Worm (Caenorhabditis elegans) whole organism, L2 larva: ENCODE results near the gene F11E6.11.

Source experiments
- C34F6.9 ChIP-seq: fragments of 150-350 bp; optimal IDR thresholded peaks from 2 replicates; lab custom pipeline; 2014; ENCODE audit warnings: missing biosample characterization, missing genetic modification characterization
- F13H6.1 ChIP-seq: sonication (generic microtip); optimal IDR thresholded peaks from 2 replicates; lab custom pipeline; 2016; ENCODE audit warnings: missing genetic modification characterization, missing compliant biosample characterization
- R02D3.7 ChIP-seq: fragments of 150-350 bp; optimal IDR thresholded peaks from 2 replicates; lab custom pipeline; 2014; ENCODE audit warnings: missing biosample characterization, missing genetic modification characterization
- Y55F3AM.14 ChIP-seq: fragments of 200-800 bp; sonication (Bioruptor generic); optimal IDR thresholded peaks from 2 replicates; lab custom pipeline; 2018; ENCODE audit warnings: mild to moderate bottlenecking, missing genetic modification characterization, missing compliant biosample characterization
- aly-2 ChIP-seq: fragments of 150-350 bp; optimal IDR thresholded peaks from 2 replicates; lab custom pipeline; 2014; ENCODE audit warnings: missing biosample characterization, missing genetic modification characterization
- ama-1 ChIP-seq: fragments of 150-350 bp; optimal IDR thresholded peaks from 2 replicates; lab custom pipeline; 2018; ENCODE audit warnings: inconsistent platforms
- blmp-1 ChIP-seq: sonication (generic microtip); optimal IDR thresholded peaks from 2 replicates; lab custom pipeline; 2017; ENCODE audit warnings: missing genetic modification characterization, mild to moderate bottlenecking, missing compliant biosample characterization, antibody characterized with exemption, moderate library complexity; ENCODE audit not compliant: insufficient read depth
- ceh-16 ChIP-seq: fragments of 150-350 bp; optimal IDR thresholded peaks from 2 replicates; lab custom pipeline; 2014; ENCODE audit warnings: missing biosample characterization, missing genetic modification characterization
- ceh-82 ChIP-seq: fragments of 150-350 bp; optimal IDR thresholded peaks from 2 replicates; lab custom pipeline; 2014; ENCODE audit warnings: missing biosample characterization, missing genetic modification characterization
- dmd-4 ChIP-seq: sonication (generic microtip); optimal IDR thresholded peaks from 2 replicates; lab custom pipeline; 2017; ENCODE audit warnings: missing biosample characterization, missing genetic modification characterization
- elt-1 ChIP-seq: fragments of 150-350 bp; optimal IDR thresholded peaks from 2 replicates; lab custom pipeline; 2014; ENCODE audit warnings: missing biosample characterization, missing genetic modification characterization
- elt-3 ChIP-seq: sonication (generic microtip); optimal IDR thresholded peaks from 2 replicates; lab custom pipeline; 2017; ENCODE audit warnings: missing biosample characterization, missing genetic modification characterization
- fos-1 ChIP-seq: fragments of 150-350 bp; optimal IDR thresholded peaks from 2 replicates; lab custom pipeline; 2014; ENCODE audit warnings: missing biosample characterization, missing genetic modification characterization
- gmeb-1 ChIP-seq: fragments of 150-350 bp; optimal IDR thresholded peaks from 2 replicates; lab custom pipeline; 2014; ENCODE audit warnings: missing biosample characterization, missing genetic modification characterization
- lin-11 ChIP-seq: fragments of 150-350 bp; sonication (generic microtip); optimal IDR thresholded peaks from 2 replicates; lab custom pipeline; 2014; ENCODE audit warnings: missing biosample characterization, missing genetic modification characterization, inconsistent platforms, mixed read lengths
- lin-13 ChIP-seq: fragments of 150-350 bp; optimal IDR thresholded peaks from 2 replicates; lab custom pipeline; 2014; ENCODE audit warnings: missing biosample characterization, missing genetic modification reagents, missing genetic modification characterization
- lin-39 ChIP-seq: fragments of 150-350 bp; optimal IDR thresholded peaks from 2 replicates; lab custom pipeline; 2014; ENCODE audit warnings: missing biosample characterization, missing genetic modification reagents, missing genetic modification characterization
- lsy-2 ChIP-seq, 2 experiments: fragments of 150-350 bp in 1 of 2; sonication (generic microtip) in 1 of 2; optimal IDR thresholded peaks; 2 replicates each; lab custom pipeline; 2014 to 2017; ENCODE audit warnings: missing biosample characterization in 2 of 2, missing genetic modification characterization in 2 of 2
- mab-5 ChIP-seq: fragments of 150-350 bp; optimal IDR thresholded peaks from 2 replicates; lab custom pipeline; 2014; ENCODE audit warnings: missing biosample characterization, missing genetic modification characterization
- mbf-1 ChIP-seq: sonication (generic microtip); optimal IDR thresholded peaks from 2 replicates; lab custom pipeline; 2017; ENCODE audit warnings: missing biosample characterization, missing genetic modification characterization
- mdl-1 ChIP-seq, 2 experiments: fragments of 150-350 bp in 1 of 2; sonication (generic microtip) in 1 of 2; optimal IDR thresholded peaks; 2 replicates each; lab custom pipeline; 2017; ENCODE audit warnings: missing biosample characterization in 2 of 2, missing genetic modification characterization in 2 of 2
- nhr-129 ChIP-seq: fragments of 150-350 bp; optimal IDR thresholded peaks from 2 replicates; lab custom pipeline; 2014; ENCODE audit warnings: missing biosample characterization, missing genetic modification characterization
- nhr-21 ChIP-seq: fragments of 150-350 bp; optimal IDR thresholded peaks from 2 replicates; lab custom pipeline; 2014; ENCODE audit warnings: missing biosample characterization, missing genetic modification characterization
- nhr-237 ChIP-seq: fragments of 150-350 bp; optimal IDR thresholded peaks from 2 replicates; lab custom pipeline; 2014; ENCODE audit warnings: missing biosample characterization, missing genetic modification characterization
- nhr-25 ChIP-seq: fragments of 150-350 bp; sonication (generic microtip); optimal IDR thresholded peaks from 3 replicates; lab custom pipeline; 2014; ENCODE audit warnings: missing biosample characterization, missing genetic modification characterization
- nhr-6 ChIP-seq: fragments of 150-350 bp; optimal IDR thresholded peaks from 2 replicates; lab custom pipeline; 2014; ENCODE audit warnings: missing biosample characterization, missing genetic modification characterization
- sem-4 ChIP-seq: fragments of 150-350 bp; optimal IDR thresholded peaks from 2 replicates; lab custom pipeline; 2014; ENCODE audit warnings: missing biosample characterization, missing genetic modification reagents, missing genetic modification characterization
- sma-3 ChIP-seq: sonication (generic microtip); optimal IDR thresholded peaks from 2 replicates; lab custom pipeline; 2016; ENCODE audit warnings: missing genetic modification reagents, missing genetic modification characterization, missing compliant biosample characterization
- sma-9 ChIP-seq, 2 experiments: fragments of 150-350 bp in 1 of 2; sonication (generic microtip) in 1 of 2; optimal IDR thresholded peaks; 2 replicates each; lab custom pipeline; 2014 to 2016; ENCODE audit warnings: missing genetic modification characterization in 2 of 2, mild to moderate bottlenecking in 1 of 2, missing biosample characterization in 1 of 2, missing compliant biosample characterization in 1 of 2, missing genetic modification reagents in 1 of 2, moderate library complexity in 1 of 2
- snpc-4 ChIP-seq: fragments of 150-350 bp; optimal IDR thresholded peaks from 2 replicates; lab custom pipeline; 2014; ENCODE audit warnings: missing biosample characterization, missing genetic modification characterization
- unc-55 ChIP-seq: fragments of 150-350 bp; sonication (generic microtip); optimal IDR thresholded peaks from 3 replicates; lab custom pipeline; 2014; ENCODE audit warnings: missing biosample characterization, missing genetic modification reagents, missing genetic modification characterization
- unc-62 ChIP-seq: fragments of 150-350 bp; optimal IDR thresholded peaks from 2 replicates; lab custom pipeline; 2014; ENCODE audit warnings: missing biosample characterization, missing genetic modification reagents, missing genetic modification characterization
- ztf-1 ChIP-seq: fragments of 200-800 bp; sonication (Bioruptor generic); conservative IDR thresholded peaks from 2 replicates; pipeline ENCODE4 v1.3.6; 2022; ENCODE audit warnings: missing genetic modification characterization, missing compliant biosample characterization
- ztf-11 ChIP-seq: sonication (generic microtip); optimal IDR thresholded peaks from 2 replicates; lab custom pipeline; 2017; ENCODE audit warnings: missing biosample characterization, missing genetic modification characterization
- ztf-4 ChIP-seq: fragments of 150-350 bp; optimal IDR thresholded peaks from 2 replicates; lab custom pipeline; 2014; ENCODE audit warnings: missing biosample characterization, missing genetic modification characterization

F11E6.11 gene

DNA sequence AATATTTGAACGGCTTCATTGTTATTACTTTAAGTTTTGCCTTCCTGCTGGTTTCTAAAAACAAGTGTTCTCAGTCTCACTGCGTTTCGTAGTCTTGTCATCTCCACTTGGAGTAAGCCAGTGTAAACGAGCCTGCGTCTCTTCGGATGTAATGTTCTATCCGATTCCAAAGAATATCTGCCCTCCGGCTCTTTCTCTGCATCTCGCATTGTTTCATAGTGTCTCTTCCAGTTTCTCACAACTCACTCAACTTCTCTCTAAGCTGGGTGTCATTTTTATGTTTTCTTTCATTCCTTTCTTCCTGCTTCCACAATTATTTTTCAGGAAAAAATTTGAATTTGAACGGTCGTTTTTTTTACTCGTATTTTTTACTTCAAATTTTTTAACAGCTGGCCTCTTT, 15.7 kb upstream of the F11E6.11 start:
- TF ChIP-seq unc-55 (GFP tag; lab: Kevin White, UChicago) (peak; percentile 64), F13H6.1 (tag; lab: Kevin White, UChicago) (peak; percentile 5), Y55F3AM.14 (no peak), nhr-129 (tag; lab: Kevin White, UChicago) (no peak), sma-9 (GFP tag; optimal IDR thresholded peaks at IDR 0.05; lab: Kevin White, UChicago) (peak; percentile 33), sma-9 (tag; optimal IDR thresholded peaks at IDR 0.05; lab: Kevin White, UChicago) (no peak), C34F6.9 (tag; lab: Kevin White, UChicago) (peak; percentile 32), lin-13 (GFP tag; lab: Kevin White, UChicago) (no peak), nhr-25 (no peak)

- no peak for TF ChIP-seq unc-62 (GFP tag; lab: Kevin White, UChicago)
- TF ChIP-seq ceh-82 = no peak
- no peak for TF ChIP-seq nhr-6 (tag; lab: Kevin White, UChicago)
- TF ChIP-seq R02D3.7 (tag; lab: Kevin White, UChicago) = no peak
- TF ChIP-seq F13H6.1 (tag; lab: Kevin White, UChicago) = no peak
- no peak for TF ChIP-seq sem-4
- TF ChIP-seq ceh-16 (tag; lab: Kevin White, UChicago) = no peak
- no peak for TF ChIP-seq ztf-4
- no peak for TF ChIP-seq snpc-4 (tag; lab: Kevin White, UChicago)
- TF ChIP-seq blmp-1 (tag; lab: Kevin White, UChicago) = no peak
- no peak for TF ChIP-seq ama-1
- TF ChIP-seq ztf-11 = no peak
- TF ChIP-seq ztf-1 (GFP tag; lab: Robert Waterston, UW) = no peak
- no peak for TF ChIP-seq mab-5 (tag; lab: Kevin White, UChicago)
- TF ChIP-seq elt-1 (tag; lab: Kevin White, UChicago) = no peak
- no peak for TF ChIP-seq aly-2 (tag; lab: Kevin White, UChicago)
- no peak for TF ChIP-seq sma-3 (GFP tag; lab: Kevin White, UChicago)
- no peak for TF ChIP-seq nhr-237
- TF ChIP-seq gmeb-1 (tag; lab: Kevin White, UChicago) = no peak
Measured at ce11 chrIV:17427423-17427822, 15.2 kb upstream of the F11E6.11 start, which contains the start of gene C06A12.3. TSS of gene C06A12.3 (plus strand) at chrIV:17427723.

DNA sequence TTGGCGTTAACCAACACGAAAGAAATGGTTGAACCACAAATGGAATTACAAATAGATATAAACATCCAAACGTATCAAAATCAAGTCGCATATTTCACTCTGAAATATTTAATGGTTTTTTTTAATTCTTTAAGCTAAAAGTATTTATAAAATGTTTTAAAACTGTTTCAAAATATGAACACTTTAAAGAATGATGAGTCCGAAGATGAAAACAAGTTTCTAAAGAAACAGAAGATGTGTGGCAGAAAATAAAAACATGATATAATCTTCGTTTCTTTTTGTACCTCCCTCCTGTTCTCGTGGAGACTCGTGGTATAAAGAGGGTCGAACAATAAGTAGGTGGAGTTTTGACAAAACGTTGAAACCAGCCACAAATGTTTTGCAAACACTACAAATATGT, 11.3 kb upstream of the F11E6.11 start, which contains the start of gene lact-6:
Gene lact-6, minus strand, starts transcription at position 101 of the 400 bp plus-strand sequence.
- TF ChIP-seq sma-9 (GFP tag; optimal IDR thresholded peaks at IDR 0.05; lab: Kevin White, UChicago) (no peak), sma-9 (tag; optimal IDR thresholded peaks at IDR 0.05; lab: Kevin White, UChicago) (no peak), lin-39 (tag; lab: Kevin White, UChicago) (no peak), ztf-1 (GFP tag; lab: Robert Waterston, UW) (no peak), nhr-21 (no peak), aly-2 (tag; lab: Kevin White, UChicago) (no peak), mdl-1 (tag; optimal IDR thresholded peaks at IDR 0.05; lab: Kevin White, UChicago) (no peak), mbf-1 (tag; lab: Kevin White, UChicago) (no peak), elt-3 (tag; lab: Kevin White, UChicago) (no peak), gmeb-1 (tag; lab: Kevin White, UChicago) (no peak), lin-11 (tag; lab: Kevin White, UChicago) (no peak), lin-13 (GFP tag; lab: Kevin White, UChicago) (no peak)

DNA sequence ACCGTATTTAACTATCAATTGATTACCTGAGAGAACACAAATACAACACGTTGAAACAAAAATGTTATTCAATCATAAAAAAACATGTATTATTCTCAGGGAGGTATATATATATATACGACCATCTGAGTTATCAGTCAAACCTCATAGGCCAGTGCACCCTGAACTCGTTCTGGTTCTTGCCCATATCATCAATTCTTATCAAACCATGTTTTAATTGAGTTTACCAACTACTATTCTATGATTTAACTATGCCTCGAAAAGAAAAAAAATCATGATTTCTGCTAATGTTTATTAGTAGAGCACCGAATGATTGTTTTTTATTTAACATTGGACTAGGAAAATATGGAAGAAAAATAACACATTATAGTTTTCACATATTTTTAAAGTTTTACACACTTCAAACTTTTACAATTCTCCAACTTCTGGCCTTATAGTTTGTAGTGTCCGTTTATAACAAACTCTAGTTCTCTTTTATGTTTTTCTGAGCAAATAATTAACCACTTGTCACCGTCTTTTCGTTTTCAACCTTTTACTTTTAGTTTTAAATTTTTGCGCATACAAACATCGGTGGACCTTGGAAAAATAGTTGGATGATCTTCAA, 10.3 kb upstream of the F11E6.11 start:
- TF ChIP-seq dmd-4 (tag; lab: Kevin White, UChicago) = no peak
- TF ChIP-seq lsy-2 (tag; optimal IDR thresholded peaks at IDR 0.05; lab: Kevin White, UChicago) = no peak
- TF ChIP-seq nhr-237 = no peak
- TF ChIP-seq nhr-129 (tag; lab: Kevin White, UChicago) = no peak
- peak; percentile 53 for TF ChIP-seq fos-1
- TF ChIP-seq, all 48 proteins: peak for 1
